Worm (Caenorhabditis elegans) whole organism, L1 larva: Measurements from ENCODE around the gene F21C10.6.

Experiments
- C04F5.9 ChIP-seq: sonication (generic microtip); optimal IDR thresholded peaks from 2 replicates; lab custom pipeline; 2016; ENCODE audit warnings: missing genetic modification characterization, missing compliant biosample characterization
- C16A3.4 ChIP-seq: fragments of 150-350 bp; optimal IDR thresholded peaks from 2 replicates; lab custom pipeline; 2014; ENCODE audit warnings: missing biosample characterization, missing genetic modification characterization
- C34B4.2 ChIP-seq: sonication (generic microtip); optimal IDR thresholded peaks from 2 replicates; lab custom pipeline; 2017; ENCODE audit warnings: mild to moderate bottlenecking, missing genetic modification characterization, missing compliant biosample characterization
- F16B12.6 ChIP-seq: fragments of 150-350 bp; optimal IDR thresholded peaks from 2 replicates; lab custom pipeline; 2014; ENCODE audit warnings: missing biosample characterization, missing genetic modification characterization
- Y116A8C.19 ChIP-seq: sonication (generic microtip); optimal IDR thresholded peaks from 2 replicates; lab custom pipeline; 2016; ENCODE audit warnings: missing compliant biosample characterization, missing genetic modification characterization, borderline replicate concordance
- aha-1 ChIP-seq: fragments of 150-350 bp; optimal IDR thresholded peaks from 2 replicates; lab custom pipeline; 2014; ENCODE audit warnings: missing biosample characterization, missing genetic modification characterization
- alr-1 ChIP-seq: fragments of 200-800 bp; sonication (Bioruptor generic); optimal IDR thresholded peaks from 2 replicates; lab custom pipeline; 2018; ENCODE audit warnings: borderline replicate concordance, mild to moderate bottlenecking, missing genetic modification characterization, missing compliant biosample characterization
- ama-1 ChIP-seq: fragments of 150-350 bp; optimal IDR thresholded peaks from 2 replicates; lab custom pipeline; 2014
- ceh-82 ChIP-seq, 3 experiments: fragments of 150-350 bp in 1 of 3; sonication (generic microtip) in 2 of 3; optimal IDR thresholded peaks; 2 replicates each; lab custom pipeline; 2014 to 2017; ENCODE audit warnings: missing biosample characterization in 3 of 3, missing genetic modification characterization in 3 of 3
- ceh-88 ChIP-seq: fragments of 200-800 bp; sonication (Bioruptor generic); IDR thresholded peaks from 2 replicates; pipeline ENCODE4 v1.3.6; 2022; ENCODE audit warnings: missing genetic modification characterization, missing compliant biosample characterization
- ceh-90 ChIP-seq: sonication (generic microtip); optimal IDR thresholded peaks from 2 replicates; lab custom pipeline; 2016; ENCODE audit warnings: missing genetic modification characterization, missing compliant biosample characterization
- dpl-1 ChIP-seq, 3 experiments: fragments of 150-350 bp in 2 of 3; sonication (generic microtip) in 1 of 3; optimal IDR thresholded peaks; 2 replicates each; lab custom pipeline; 2014 to 2017; ENCODE audit warnings: missing biosample characterization in 3 of 3, missing genetic modification characterization in 3 of 3, missing genetic modification reagents in 3 of 3
- efl-1 ChIP-seq, 4 experiments: fragments of 150-350 bp; optimal IDR thresholded peaks in 3 of 4; peaks in 1 of 4; 1 replicate in 1 of 4; 2 replicates in 3 of 4; lab custom pipeline; 2014; ENCODE audit warnings: missing biosample characterization in 2 of 4, missing genetic modification characterization in 2 of 4, missing genetic modification reagents in 2 of 4
- efl-3 ChIP-seq: fragments of 200-800 bp; sonication (Bioruptor generic); optimal IDR thresholded peaks from 2 replicates; lab custom pipeline; 2018; ENCODE audit warnings: mild to moderate bottlenecking, missing genetic modification characterization, missing compliant biosample characterization
- ets-5 ChIP-seq: fragments of 200-800 bp; sonication (Bioruptor generic); IDR thresholded peaks from 2 replicates; pipeline ENCODE4 v1.3.6; 2022; ENCODE audit warnings: missing genetic modification characterization, missing compliant biosample characterization
- fkh-4 ChIP-seq: sonication (generic microtip); optimal IDR thresholded peaks from 2 replicates; lab custom pipeline; 2016; ENCODE audit warnings: missing compliant biosample characterization, missing genetic modification characterization, borderline replicate concordance
- fos-1 ChIP-seq: fragments of 150-350 bp; optimal IDR thresholded peaks from 2 replicates; lab custom pipeline; 2014; ENCODE audit warnings: missing biosample characterization, missing genetic modification characterization
- hlh-4 ChIP-seq: sonication (generic microtip); optimal IDR thresholded peaks from 2 replicates; lab custom pipeline; 2016; ENCODE audit warnings: mild to moderate bottlenecking, missing genetic modification characterization, missing compliant biosample characterization
- hpl-2 ChIP-seq: fragments of 150-350 bp; optimal IDR thresholded peaks from 2 replicates; lab custom pipeline; 2014; ENCODE audit warnings: missing biosample characterization, missing genetic modification reagents, missing genetic modification characterization
- irx-1 ChIP-seq: sonication (generic microtip); optimal IDR thresholded peaks from 2 replicates; lab custom pipeline; 2016; ENCODE audit warnings: missing genetic modification characterization, missing compliant biosample characterization
- lin-13 ChIP-seq: fragments of 150-350 bp; optimal IDR thresholded peaks from 2 replicates; lab custom pipeline; 2014; ENCODE audit warnings: missing biosample characterization, missing genetic modification reagents, missing genetic modification characterization
- lin-35 ChIP-seq, 2 experiments: fragments of 150-350 bp; optimal IDR thresholded peaks; 2 replicates each; lab custom pipeline; 2014; ENCODE audit warnings: missing biosample characterization in 2 of 2, missing genetic modification characterization in 2 of 2, missing genetic modification reagents in 2 of 2
- lin-39 ChIP-seq: fragments of 150-350 bp; optimal IDR thresholded peaks from 2 replicates; lab custom pipeline; 2014; ENCODE audit warnings: missing biosample characterization, missing genetic modification reagents, missing genetic modification characterization
- lir-3 ChIP-seq: sonication (generic microtip); optimal IDR thresholded peaks from 2 replicates; lab custom pipeline; 2016; ENCODE audit warnings: mild to moderate bottlenecking, missing genetic modification characterization, moderate library complexity, missing compliant biosample characterization; ENCODE audit not compliant: poor library complexity
- lsy-2 ChIP-seq, 2 experiments: fragments of 150-350 bp; optimal IDR thresholded peaks; 2 replicates each; lab custom pipeline; 2014; ENCODE audit warnings: missing biosample characterization in 2 of 2, missing genetic modification characterization in 2 of 2
- mab-9 ChIP-seq: fragments of 200-800 bp; sonication (Bioruptor generic); IDR thresholded peaks from 2 replicates; pipeline ENCODE4 v1.3.6; 2022; ENCODE audit warnings: missing genetic modification reagents, missing genetic modification characterization, missing compliant biosample characterization
- mdl-1 ChIP-seq, 2 experiments: fragments of 150-350 bp; optimal IDR thresholded peaks; 2 replicates each; lab custom pipeline; 2014 to 2017; ENCODE audit warnings: missing biosample characterization in 2 of 2, missing genetic modification characterization in 2 of 2, inconsistent platforms in 1 of 2
- nhr-19 ChIP-seq: fragments of 200-800 bp; sonication (Bioruptor generic); conservative IDR thresholded peaks from 2 replicates; pipeline ENCODE4 v1.3.6; 2022; ENCODE audit warnings: missing genetic modification characterization, missing compliant biosample characterization
- nhr-20 ChIP-seq: sonication (generic microtip); optimal IDR thresholded peaks from 2 replicates; lab custom pipeline; 2016; ENCODE audit warnings: mild to moderate bottlenecking, missing genetic modification characterization, missing compliant biosample characterization
- nhr-237 ChIP-seq: fragments of 150-350 bp; optimal IDR thresholded peaks from 2 replicates; lab custom pipeline; 2014; ENCODE audit warnings: missing biosample characterization, missing genetic modification characterization
- nhr-71 ChIP-seq: sonication (generic microtip); optimal IDR thresholded peaks from 2 replicates; lab custom pipeline; 2016; ENCODE audit warnings: mild to moderate bottlenecking, missing genetic modification characterization, moderate library complexity, missing compliant biosample characterization
- nhr-76 ChIP-seq: sonication (generic microtip); optimal IDR thresholded peaks from 2 replicates; lab custom pipeline; 2017; ENCODE audit warnings: missing biosample characterization, missing genetic modification characterization
- nhr-77 ChIP-seq: fragments of 150-350 bp; optimal IDR thresholded peaks from 2 replicates; lab custom pipeline; 2014; ENCODE audit warnings: missing biosample characterization, missing genetic modification characterization
- nhr-84 ChIP-seq: sonication (generic microtip); optimal IDR thresholded peaks from 2 replicates; lab custom pipeline; 2017; ENCODE audit warnings: missing biosample characterization, missing genetic modification characterization
- pax-3 ChIP-seq: fragments of 200-800 bp; sonication (Bioruptor generic); optimal IDR thresholded peaks from 2 replicates; lab custom pipeline; 2018; ENCODE audit warnings: mild to moderate bottlenecking, missing genetic modification characterization, moderate library complexity, missing compliant biosample characterization
- pqm-1 ChIP-seq: sonication (generic microtip); optimal IDR thresholded peaks from 3 replicates; lab custom pipeline; 2017; ENCODE audit warnings: missing biosample characterization, missing genetic modification characterization
- rnt-1 ChIP-seq: sonication (generic microtip); optimal IDR thresholded peaks from 2 replicates; lab custom pipeline; 2016; ENCODE audit warnings: mild to moderate bottlenecking, missing genetic modification characterization, moderate library complexity, missing compliant biosample characterization
- sup-37 ChIP-seq: fragments of 200-800 bp; sonication (Bioruptor generic); optimal IDR thresholded peaks from 2 replicates; lab custom pipeline; 2018; ENCODE audit warnings: mild to moderate bottlenecking, missing genetic modification characterization, missing compliant biosample characterization
- tlp-1 ChIP-seq: fragments of 150-350 bp; optimal IDR thresholded peaks from 2 replicates; lab custom pipeline; 2014; ENCODE audit warnings: missing biosample characterization, missing genetic modification characterization
- unc-130 ChIP-seq: fragments of 150-350 bp; optimal IDR thresholded peaks from 2 replicates; lab custom pipeline; 2017; ENCODE audit warnings: missing biosample characterization, missing genetic modification characterization, inconsistent platforms
- unc-30 ChIP-seq: sonication (generic microtip); optimal IDR thresholded peaks from 2 replicates; lab custom pipeline; 2017; ENCODE audit warnings: missing biosample characterization, missing genetic modification characterization
- unc-62 ChIP-seq: fragments of 150-350 bp; optimal IDR thresholded peaks from 2 replicates; lab custom pipeline; 2014; ENCODE audit warnings: missing biosample characterization, missing genetic modification reagents, missing genetic modification characterization
- unc-86 ChIP-seq: sonication (generic microtip); optimal IDR thresholded peaks from 2 replicates; lab custom pipeline; 2016; ENCODE audit warnings: missing genetic modification characterization, missing compliant biosample characterization
- unc-98 ChIP-seq: fragments of 200-800 bp; sonication (Bioruptor generic); IDR thresholded peaks from 2 replicates; pipeline ENCODE4 v1.3.6; 2022; ENCODE audit warnings: missing genetic modification characterization, missing compliant biosample characterization
- vab-15 ChIP-seq: sonication (generic microtip); optimal IDR thresholded peaks from 2 replicates; lab custom pipeline; 2017; ENCODE audit warnings: missing genotype, mild to moderate bottlenecking, missing genetic modification characterization, missing compliant biosample characterization
- xbp-1 ChIP-seq: sonication (generic microtip); optimal IDR thresholded peaks from 2 replicates; lab custom pipeline; 2016; ENCODE audit warnings: missing genetic modification characterization, missing compliant biosample characterization
- zag-1 ChIP-seq: fragments of 150-350 bp; optimal IDR thresholded peaks from 2 replicates; lab custom pipeline; 2014; ENCODE audit warnings: missing biosample characterization, missing genetic modification characterization
- ztf-11 ChIP-seq, 2 experiments: sonication (generic microtip); optimal IDR thresholded peaks; 2 replicates each; lab custom pipeline; 2016 to 2017; ENCODE audit warnings: missing genetic modification characterization in 2 of 2, missing biosample characterization in 1 of 2, missing compliant biosample characterization in 1 of 2

The F21C10.6 gene

ce11 chrV:9098280-9098973, 25.9 kb upstream of the F21C10.6 start, which contains the start of gene F21C10.9 (continued):
- TF ChIP-seq alr-1 = no peak
- no peak for TF ChIP-seq F16B12.6
- TF ChIP-seq nhr-76 = no peak
- TF ChIP-seq rnt-1 (tag; lab: Kevin White, UChicago) = no peak
- TF ChIP-seq unc-86 (tag; lab: Kevin White, UChicago) = no peak
- TF ChIP-seq unc-98 (GFP tag; lab: Robert Waterston, UW) = no peak
- no peak for TF ChIP-seq efl-1 (optimal IDR thresholded peaks at IDR 0.05; lab: Kevin White, UChicago)
- peak in 1 of 2 experiments; percentile 53 for TF ChIP-seq efl-1 (GFP tag; optimal IDR thresholded peaks at IDR 0.05 in 1 of 2; lab: Kevin White, UChicago)
- TF ChIP-seq xbp-1 (tag; lab: Kevin White, UChicago) = no peak
- TF ChIP-seq irx-1 = no peak
- TF ChIP-seq unc-62 = no peak
- TF ChIP-seq aha-1 (tag; lab: Kevin White, UChicago) = no peak
- TF ChIP-seq ama-1 (lab: Kevin White, UChicago) = no peak
- TF ChIP-seq ceh-82 (tag; optimal IDR thresholded peaks at IDR 0.05; lab: Kevin White, UChicago) = no peak
- no peak for TF ChIP-seq C34B4.2 (tag; lab: Kevin White, UChicago)
- TF ChIP-seq zag-1 (tag; lab: Kevin White, UChicago) = no peak
- no peak for TF ChIP-seq lin-13 (GFP tag; lab: Kevin White, UChicago)
- TF ChIP-seq unc-130 (tag; lab: Kevin White, UChicago) = no peak
- no peak for TF ChIP-seq lin-39 (tag; lab: Kevin White, UChicago)
- TF ChIP-seq mab-9 (GFP tag; lab: Robert Waterston, UW) = no peak
- TF ChIP-seq ets-5 (GFP tag; lab: Robert Waterston, UW) = no peak
- TF ChIP-seq hpl-2 (GFP tag; lab: Kevin White, UChicago) = no peak
- TF ChIP-seq fos-1 (tag; lab: Kevin White, UChicago) = no peak
- TF ChIP-seq ceh-88 (GFP tag; lab: Robert Waterston, UW) = no peak
- TF ChIP-seq C04F5.9 (tag; lab: Kevin White, UChicago) = no peak
- TF ChIP-seq hlh-4 (tag; lab: Kevin White, UChicago) = no peak
- peak in 1 of 2 experiments; percentile 16 for TF ChIP-seq mdl-1 (tag; optimal IDR thresholded peaks at IDR 0.05; lab: Kevin White, UChicago)
- TF ChIP-seq vab-15 (tag; lab: Kevin White, UChicago) = no peak
- TF ChIP-seq nhr-20 = peak; percentile 57
- no peak for TF ChIP-seq sup-37 (GFP tag; lab: Kevin White, UChicago)
- TF ChIP-seq nhr-237 (tag; lab: Kevin White, UChicago) = no peak
- TF ChIP-seq Y116A8C.19 (tag; lab: Kevin White, UChicago) = no peak
- no peak for TF ChIP-seq ceh-90
- no peak for TF ChIP-seq nhr-84 (tag; lab: Kevin White, UChicago)
- TF ChIP-seq tlp-1 = no peak
- peak; percentile 50 for TF ChIP-seq nhr-71 (tag; lab: Kevin White, UChicago)
- no peak for TF ChIP-seq efl-3
- no peak for TF ChIP-seq pax-3 (tag; lab: Kevin White, UChicago)
- TF ChIP-seq lin-35 (GFP tag; optimal IDR thresholded peaks at IDR 0.05; lab: Kevin White, UChicago) = peak in 1 of 2 experiments; percentile 50
- TF ChIP-seq dpl-1 (GFP tag; optimal IDR thresholded peaks at IDR 0.05; lab: Kevin White, UChicago) = no peak
- TF ChIP-seq nhr-19 (GFP tag; lab: Robert Waterston, UW) = peak; percentile 58

ce11 chrV:9101062-9101461, 23.2 kb upstream of the F21C10.6 start, which contains the start of gene frpr-6:
Gene frpr-6 (minus strand): TSS chrV:9101162.
- TF ChIP-seq lsy-2 (tag; optimal IDR thresholded peaks at IDR 0.05; lab: Kevin White, UChicago) (no peak), ama-1 (lab: Kevin White, UChicago) (no peak), sup-37 (GFP tag; lab: Kevin White, UChicago) (no peak), nhr-77 (tag; lab: Kevin White, UChicago) (no peak), ceh-88 (GFP tag; lab: Robert Waterston, UW) (no peak), ztf-11 (tag; optimal IDR thresholded peaks at IDR 0.05; lab: Kevin White, UChicago) (no peak), unc-130 (tag; lab: Kevin White, UChicago) (no peak), C34B4.2 (tag; lab: Kevin White, UChicago) (no peak), C16A3.4 (tag; lab: Kevin White, UChicago) (no peak), fkh-4 (no peak), zag-1 (tag; lab: Kevin White, UChicago) (no peak), unc-30 (no peak), xbp-1 (tag; lab: Kevin White, UChicago) (no peak), lir-3 (tag; lab: Kevin White, UChicago) (no peak), pqm-1 (tag; lab: Kevin White, UChicago) (no peak), lin-35 (GFP tag; optimal IDR thresholded peaks at IDR 0.05; lab: Kevin White, UChicago) (no peak), nhr-71 (tag; lab: Kevin White, UChicago) (no peak)
